Fruit fly (Drosophila melanogaster): ENCODE results near the gene CG17129.
A peak's percentile ranks its signal among the peaks of the same experiment; 100 is the strongest.

Gene CG17129

dm6 chr3L:681793-682369, 1.8 kb upstream of the CG17129 start (continued):
- peak; percentile 37 for TF ChIP-seq nau (GFP tag; optimal IDR thresholded peaks at IDR 0.05)
- TF ChIP-seq Spps (tag; optimal IDR thresholded peaks at IDR 0.05): peak; percentile 5
- TF ChIP-seq Asciz (GFP tag; optimal IDR thresholded peaks at IDR 0.05): peak; percentile 39
- no peak for TF ChIP-seq D19B (GFP tag; optimal IDR thresholded peaks at IDR 0.05)
- no peak for TF ChIP-seq CG7928 (GFP tag; optimal IDR thresholded peaks at IDR 0.05)
- peak; percentile 34 for TF ChIP-seq nmo (GFP tag; optimal IDR thresholded peaks at IDR 0.05)
- peak; percentile 31 for TF ChIP-seq CG12391 (tag; optimal IDR thresholded peaks at IDR 0.05)
- peak; percentile 35 for TF ChIP-seq CTCF (GFP tag; optimal IDR thresholded peaks at IDR 0.05)
- no peak for TF ChIP-seq CG8281 (tag; optimal IDR thresholded peaks at IDR 0.05)
- no peak for TF ChIP-seq Dip2 (GFP tag; IDR thresholded peaks at IDR 0.05)
- TF ChIP-seq CG8089 (GFP tag; optimal IDR thresholded peaks at IDR 0.05): no peak
- TF ChIP-seq CG10979 (tag; optimal IDR thresholded peaks at IDR 0.05): no peak
- TF ChIP-seq CG18011 (GFP tag; optimal IDR thresholded peaks at IDR 0.05): peak; percentile 32
- TF ChIP-seq CG15073 (GFP tag; optimal IDR thresholded peaks at IDR 0.05): no peak
- TF ChIP-seq Dfd (GFP tag; optimal IDR thresholded peaks at IDR 0.05): no peak
- peak; percentile 2 for TF ChIP-seq jumu (GFP tag; optimal IDR thresholded peaks at IDR 0.05)
- TF ChIP-seq CG15479 (GFP tag; optimal IDR thresholded peaks at IDR 0.05): peak; percentile 70
- peak; percentile 78 for TF ChIP-seq CG17912 (GFP tag; optimal IDR thresholded peaks at IDR 0.05)
- TF ChIP-seq Xbp1 (GFP tag; optimal IDR thresholded peaks at IDR 0.05): peak; percentile 30
- peak; percentile 9 for TF ChIP-seq CG1647 (GFP tag; optimal IDR thresholded peaks at IDR 0.05)
- peak; percentile 70 for TF ChIP-seq CG15514 (GFP tag; optimal IDR thresholded peaks at IDR 0.05)
- TF ChIP-seq C15 (GFP tag; IDR thresholded peaks at IDR 0.05): no peak
- peak; percentile 47 for TF ChIP-seq Scr (GFP tag; IDR thresholded peaks at IDR 0.05; ENCODE audit: partially characterized antibody)
- peak; percentile 32 to 43 for TF ChIP-seq dpn (GFP tag; optimal IDR thresholded peaks at IDR 0.05)
- no peak for TF ChIP-seq CG13123 (GFP tag; optimal IDR thresholded peaks at IDR 0.05)
- TF ChIP-seq vvl (GFP tag; IDR thresholded peaks at IDR 0.05): peak; percentile 70
- TF ChIP-seq gce (GFP tag; IDR thresholded peaks at IDR 0.05): no peak
- no peak for TF ChIP-seq CG1602 (GFP tag; optimal IDR thresholded peaks at IDR 0.05)
- TF ChIP-seq CG31365 (tag; optimal IDR thresholded peaks at IDR 0.05): peak; percentile 59
- TF ChIP-seq lbe (GFP tag; optimal IDR thresholded peaks at IDR 0.05): no peak
- TF ChIP-seq pnt (GFP tag; optimal IDR thresholded peaks at IDR 0.05): no peak
- TF ChIP-seq NFAT (GFP tag; IDR thresholded peaks at IDR 0.05): peak; percentile 32; the same call in 1 of the 2 replicates
- TF ChIP-seq CG13296 (GFP tag; optimal IDR thresholded peaks at IDR 0.05): peak; percentile 31
- TF ChIP-seq Fer1 (GFP tag; optimal IDR thresholded peaks at IDR 0.05): peak; percentile 62
- TF ChIP-seq CG4404 (GFP tag; IDR thresholded peaks at IDR 0.05): 0 out of 2 replicates have a peak, but pooled peaks have one; percentile 18
- peak; percentile 43 for TF ChIP-seq CG17829 (tag; optimal IDR thresholded peaks at IDR 0.05)
- TF ChIP-seq trh (GFP tag; optimal IDR thresholded peaks at IDR 0.05): no peak
- TF ChIP-seq CG2120 (GFP tag; optimal IDR thresholded peaks at IDR 0.05): peak; percentile 47
- no peak for TF ChIP-seq prd (optimal IDR thresholded peaks at IDR 0.05)
- TF ChIP-seq prd (GFP tag; IDR thresholded peaks at IDR 0.05): no peak
- no peak for TF ChIP-seq Ravus (GFP tag; IDR thresholded peaks at IDR 0.05)
- TF ChIP-seq dan (GFP tag; IDR thresholded peaks at IDR 0.05): no peak
- TF ChIP-seq pfk (GFP tag; optimal IDR thresholded peaks at IDR 0.05): no peak
- peak; percentile 81; the same call in 1 of the 3 replicates for TF ChIP-seq CG34422 (GFP tag; IDR thresholded peaks at IDR 0.05)
- TF ChIP-seq CG2129 (GFP tag; IDR thresholded peaks at IDR 0.05; ENCODE audit: partially characterized antibody): no peak
- no peak for TF ChIP-seq CG5953 (GFP tag; IDR thresholded peaks at IDR 0.05)
- TF ChIP-seq Sox102F (GFP tag; optimal IDR thresholded peaks at IDR 0.05): no peak
- TF ChIP-seq ac (GFP tag; optimal IDR thresholded peaks at IDR 0.05): no peak
- no peak for TF ChIP-seq hbn (GFP tag; IDR thresholded peaks at IDR 0.05; ENCODE audit: partially characterized antibody)
- TF ChIP-seq CG34224 (GFP tag; IDR thresholded peaks at IDR 0.05; ENCODE audit: partially characterized antibody): peak; percentile 64
- TF ChIP-seq CG14050 (GFP tag; IDR thresholded peaks at IDR 0.05): no peak
